Worm (Caenorhabditis elegans) whole organism, late embryonic: ENCODE measurements around the gene F41C6.7.

ENCODE experiments used
- K09A11.1 ChIP-seq: sonication (generic microtip); optimal IDR thresholded peaks from 2 replicates; lab custom pipeline; 2017; ENCODE audit warnings: antibody characterized with exemption, mild to moderate bottlenecking, missing genetic modification characterization, missing compliant biosample characterization; ENCODE audit not compliant: insufficient read depth
- T23F11.4 ChIP-seq: fragments of 200-800 bp; sonication (Bioruptor generic); optimal IDR thresholded peaks from 2 replicates; lab custom pipeline; 2018; ENCODE audit warnings: mild to moderate bottlenecking, missing genetic modification characterization, missing compliant biosample characterization
- Y22D7AL.16 ChIP-seq: sonication (generic microtip); optimal IDR thresholded peaks from 2 replicates; lab custom pipeline; 2016; ENCODE audit warnings: missing genetic modification characterization, missing compliant biosample characterization
- ceh-14 ChIP-seq: sonication (generic microtip); optimal IDR thresholded peaks from 2 replicates; lab custom pipeline; 2016; ENCODE audit warnings: missing genotype, missing genetic modification characterization, missing compliant biosample characterization
- ceh-24 ChIP-seq: sonication (generic microtip); optimal IDR thresholded peaks from 2 replicates; lab custom pipeline; 2016; ENCODE audit warnings: mild to moderate bottlenecking, missing genetic modification characterization, missing compliant biosample characterization
- ceh-31 ChIP-seq: sonication (generic microtip); optimal IDR thresholded peaks from 2 replicates; lab custom pipeline; 2016; ENCODE audit warnings: missing genetic modification characterization, missing compliant biosample characterization
- ceh-45 ChIP-seq: fragments of 200-800 bp; sonication (Bioruptor generic); IDR thresholded peaks from 2 replicates; pipeline ENCODE4 v1.3.6; 2022; ENCODE audit warnings: missing genetic modification reagents, missing genetic modification characterization, missing compliant biosample characterization
- ceh-48 ChIP-seq: sonication (generic microtip); optimal IDR thresholded peaks from 2 replicates; lab custom pipeline; 2016; ENCODE audit warnings: missing genetic modification characterization, inconsistent platforms, missing compliant biosample characterization
- dve-1 ChIP-seq: sonication (generic microtip); optimal IDR thresholded peaks from 2 replicates; lab custom pipeline; 2017; ENCODE audit warnings: antibody characterized with exemption, mild to moderate bottlenecking, missing genetic modification characterization, missing compliant biosample characterization
- elt-2 ChIP-seq: sonication (generic microtip); optimal IDR thresholded peaks from 2 replicates; lab custom pipeline; 2016; ENCODE audit warnings: missing genetic modification reagents, missing genetic modification characterization, missing compliant biosample characterization
- ets-4 ChIP-seq: sonication (generic microtip); optimal IDR thresholded peaks from 2 replicates; lab custom pipeline; 2016; ENCODE audit warnings: missing genetic modification characterization, missing compliant biosample characterization
- fax-1 ChIP-seq: sonication (generic microtip); optimal IDR thresholded peaks from 2 replicates; lab custom pipeline; 2016; ENCODE audit warnings: missing genotype, missing genetic modification characterization, missing compliant biosample characterization
- fkh-6 ChIP-seq: sonication (generic microtip); optimal IDR thresholded peaks from 2 replicates; lab custom pipeline; 2016; ENCODE audit warnings: missing genetic modification characterization, missing compliant biosample characterization
- hlh-8 ChIP-seq: sonication (generic microtip); optimal IDR thresholded peaks from 2 replicates; lab custom pipeline; 2016; ENCODE audit warnings: missing genotype, missing genetic modification characterization, missing compliant biosample characterization
- mec-3 ChIP-seq: sonication (generic microtip); optimal IDR thresholded peaks from 2 replicates; lab custom pipeline; 2016; ENCODE audit warnings: borderline replicate concordance, missing genetic modification characterization, missing compliant biosample characterization
- nfya-1 ChIP-seq: sonication (generic microtip); optimal IDR thresholded peaks from 2 replicates; lab custom pipeline; 2017; ENCODE audit warnings: missing genetic modification characterization, mild to moderate bottlenecking, missing compliant biosample characterization, antibody characterized with exemption, moderate library complexity
- nhr-11 ChIP-seq: fragments of 150-350 bp; optimal IDR thresholded peaks from 2 replicates; lab custom pipeline; 2014; ENCODE audit warnings: missing biosample characterization, missing genetic modification characterization
- pag-3 ChIP-seq: sonication (generic microtip); optimal IDR thresholded peaks from 2 replicates; lab custom pipeline; 2016; ENCODE audit warnings: missing compliant biosample characterization, missing genetic modification characterization, borderline replicate concordance
- pha-4 ChIP-seq: fragments of 150-350 bp; optimal IDR thresholded peaks from 2 replicates; lab custom pipeline; 2018; ENCODE audit warnings: missing biosample characterization, missing genetic modification reagents, missing genetic modification characterization
- pqm-1 ChIP-seq: sonication (generic microtip); optimal IDR thresholded peaks from 2 replicates; lab custom pipeline; 2016; ENCODE audit warnings: missing genetic modification characterization, missing compliant biosample characterization
- rnt-1 ChIP-seq: sonication (generic microtip); optimal IDR thresholded peaks from 2 replicates; lab custom pipeline; 2016; ENCODE audit warnings: missing genetic modification characterization, missing compliant biosample characterization
- sdc-2 ChIP-seq: sonication (generic microtip); optimal IDR thresholded peaks from 2 replicates; lab custom pipeline; 2016; ENCODE audit warnings: missing genotype, missing genetic modification characterization, missing compliant biosample characterization
- sox-4 ChIP-seq: sonication (generic microtip); optimal IDR thresholded peaks from 2 replicates; lab custom pipeline; 2017; ENCODE audit warnings: mild to moderate bottlenecking, missing genetic modification characterization, inconsistent platforms, missing compliant biosample characterization
- tbx-2 ChIP-seq: sonication (generic microtip); optimal IDR thresholded peaks from 2 replicates; lab custom pipeline; 2016; ENCODE audit warnings: missing genetic modification characterization, missing compliant biosample characterization
- ttx-3 ChIP-seq: sonication (generic microtip); optimal IDR thresholded peaks from 2 replicates; lab custom pipeline; 2016; ENCODE audit warnings: missing genetic modification reagents, missing genetic modification characterization, missing compliant biosample characterization
- unc-42 ChIP-seq: sonication (generic microtip); optimal IDR thresholded peaks from 2 replicates; lab custom pipeline; 2016; ENCODE audit warnings: missing genotype, missing genetic modification characterization, missing compliant biosample characterization
- unc-86 ChIP-seq: sonication (generic microtip); optimal IDR thresholded peaks from 2 replicates; lab custom pipeline; 2016; ENCODE audit warnings: missing genetic modification characterization, missing compliant biosample characterization
- ztf-16 ChIP-seq: sonication (generic microtip); optimal IDR thresholded peaks from 2 replicates; lab custom pipeline; 2017; ENCODE audit warnings: missing genetic modification characterization, missing compliant biosample characterization

The F41C6.7 gene

DNA sequence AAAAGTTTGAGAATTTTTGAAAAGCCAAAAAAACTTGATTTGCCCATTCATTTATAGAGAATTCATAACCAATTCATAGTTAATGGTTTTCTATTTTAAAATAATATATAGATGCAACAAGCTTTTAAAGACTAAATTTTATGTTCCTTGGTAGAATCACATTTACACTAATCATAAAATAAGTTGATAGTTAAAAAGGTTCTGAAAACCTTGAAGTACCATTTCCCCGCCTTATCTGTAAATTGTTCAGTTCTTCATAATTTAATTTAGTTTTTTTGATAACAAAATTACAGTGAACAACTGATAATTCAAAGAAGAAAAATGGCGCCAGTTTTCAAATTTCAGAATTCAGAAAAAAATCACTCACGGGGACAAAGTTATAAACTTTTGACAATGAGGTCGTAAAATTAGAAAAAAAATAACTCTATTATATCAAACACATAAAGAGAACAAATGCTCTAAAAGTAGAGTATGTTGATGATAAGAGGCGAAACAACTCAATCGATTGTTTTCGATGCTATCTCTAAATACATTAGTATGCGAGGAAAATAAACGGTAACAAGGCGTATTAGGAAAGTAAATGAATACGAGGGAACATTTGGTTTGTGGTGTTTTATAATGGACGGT is at the start of gene F41C6.7:
F41C6.7 (minus strand) TSS at position 51 of the 627 bp plus-strand sequence.
- TF ChIP-seq dve-1 = no peak
- peak; percentile 25 for TF ChIP-seq elt-2 (tag; lab: Kevin White, UChicago)

DNA sequence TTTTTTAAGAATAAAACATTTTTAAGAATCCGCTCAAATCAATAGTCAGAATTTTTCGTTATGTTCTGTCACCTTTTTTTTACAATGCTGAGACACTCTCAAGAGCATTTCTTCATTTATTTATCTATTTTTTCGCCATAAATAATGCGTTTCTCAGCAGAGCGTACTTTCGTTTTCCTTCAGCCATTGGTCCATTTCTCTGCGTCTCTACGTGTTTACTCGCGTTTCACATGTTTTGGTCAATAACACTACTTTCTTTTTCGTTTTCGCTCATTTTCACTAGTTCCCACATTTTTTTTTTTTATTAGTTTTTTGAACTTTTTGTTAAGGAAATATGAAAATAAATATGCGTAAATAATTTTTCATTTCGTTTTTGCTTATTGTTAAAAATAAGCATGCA is 49.4 kb upstream of the F41C6.7 start:
- no peak for TF ChIP-seq fax-1 (tag; lab: Kevin White, UChicago)
- TF ChIP-seq Y22D7AL.16 (tag; lab: Kevin White, UChicago) = no peak
- no peak for TF ChIP-seq ets-4 (tag; lab: Kevin White, UChicago)
- no peak for TF ChIP-seq ceh-24
- TF ChIP-seq tbx-2 (tag; lab: Kevin White, UChicago) = no peak
- TF ChIP-seq nfya-1 (tag; lab: Kevin White, UChicago) = peak; percentile 85
- no peak for TF ChIP-seq pqm-1 (tag; lab: Kevin White, UChicago)
- peak; percentile 27 for TF ChIP-seq unc-42
- TF ChIP-seq rnt-1 (tag; lab: Kevin White, UChicago) = no peak
- TF ChIP-seq unc-86 = no peak
- TF ChIP-seq ceh-48 (tag; lab: Kevin White, UChicago) = no peak
- TF ChIP-seq fkh-6 = no peak
- TF ChIP-seq ceh-14 (tag; lab: Kevin White, UChicago) = no peak
- no peak for TF ChIP-seq nhr-11 (tag; lab: Kevin White, UChicago)
- no peak for TF ChIP-seq sox-4 (tag; lab: Kevin White, UChicago)
- TF ChIP-seq ceh-31 (tag; lab: Kevin White, UChicago) = peak; percentile 9
- no peak for TF ChIP-seq ttx-3 (tag; lab: Kevin White, UChicago)
- TF ChIP-seq K09A11.1 (tag; lab: Kevin White, UChicago) = no peak
- no peak for TF ChIP-seq hlh-8 (tag; lab: Kevin White, UChicago)
- no peak for TF ChIP-seq T23F11.4 (GFP tag; lab: Kevin White, UChicago)
- no peak for TF ChIP-seq sdc-2 (tag; lab: Kevin White, UChicago)
- no peak for TF ChIP-seq mec-3
- TF ChIP-seq, all 69 proteins: peak for 3

DNA sequence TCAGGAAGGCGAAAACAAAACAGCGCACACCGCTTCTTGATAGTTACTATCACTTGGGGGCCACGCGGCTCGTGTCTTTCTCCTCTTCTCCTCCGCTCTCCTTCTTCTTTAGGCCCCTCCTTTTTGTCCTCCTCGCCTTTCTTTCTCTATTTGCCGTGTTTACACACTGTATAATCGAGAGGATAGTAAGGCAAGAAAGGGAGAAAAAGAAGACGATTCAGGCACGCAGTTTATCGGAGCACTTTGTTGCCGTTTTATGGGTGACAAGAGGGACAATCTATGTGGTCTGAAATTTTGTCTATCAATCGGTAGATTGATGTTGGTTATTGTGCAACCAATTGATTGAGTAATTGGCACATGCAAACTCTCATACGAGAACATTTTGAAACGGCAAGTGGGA is 47.1 kb upstream of the F41C6.7 start, which contains the start of gene F14B8.6:
F14B8.6 (minus strand) TSS at position 292 of the 400 bp plus-strand sequence.
- TF ChIP-seq tbx-2 (tag; lab: Kevin White, UChicago) (no peak), ceh-24 (no peak), hlh-8 (tag; lab: Kevin White, UChicago) (no peak), elt-2 (tag; lab: Kevin White, UChicago) (peak; percentile 76), sdc-2 (tag; lab: Kevin White, UChicago) (no peak)

DNA sequence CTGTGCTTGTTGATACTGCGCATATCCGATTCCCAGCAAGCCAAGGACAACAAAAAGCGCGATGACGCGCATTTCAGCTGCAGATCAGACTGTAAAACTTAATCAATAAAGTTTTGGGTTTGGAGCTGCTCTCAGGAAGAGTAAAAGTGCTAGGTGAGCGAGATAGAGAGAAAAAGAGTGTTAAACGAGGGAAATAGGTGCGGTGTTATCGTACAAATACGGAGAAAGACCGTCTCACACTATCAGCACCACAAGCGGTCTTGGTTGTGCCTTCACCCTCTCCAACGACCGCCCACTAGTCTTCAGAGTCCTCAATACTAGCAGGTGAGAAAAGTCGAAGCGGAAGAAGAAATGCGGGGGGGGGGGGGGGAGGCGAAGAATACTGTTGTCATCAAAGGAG is 43.5 kb upstream of the F41C6.7 start, which contains the start of gene F14B8.5:
F14B8.5 (minus strand) TSS at position 127 of the 400 bp plus-strand sequence.
- TF ChIP-seq unc-86 = no peak
- TF ChIP-seq elt-2 (tag; lab: Kevin White, UChicago) = peak; percentile 23

DNA sequence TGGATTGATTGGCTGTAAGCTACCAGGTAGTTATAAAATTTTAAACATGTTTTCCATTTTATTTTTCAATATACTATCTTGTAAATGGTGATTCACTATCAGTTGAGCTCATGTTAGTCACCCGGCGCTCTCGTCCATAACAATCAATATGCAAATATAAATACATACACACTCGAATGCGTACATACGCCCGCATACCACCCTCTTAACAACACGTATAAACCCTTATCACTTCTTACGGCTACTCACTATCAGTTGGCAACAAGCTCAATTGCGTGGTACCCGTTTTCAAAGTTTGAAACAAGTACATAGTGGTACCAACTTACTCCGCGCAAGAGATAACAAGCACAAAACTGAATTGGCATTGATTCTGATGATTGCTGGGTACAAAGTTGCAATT is 41.9 kb upstream of the F41C6.7 start:
- peak; percentile 92 for TF ChIP-seq elt-2 (tag; lab: Kevin White, UChicago)
- TF ChIP-seq ceh-48 (tag; lab: Kevin White, UChicago) = no peak

DNA sequence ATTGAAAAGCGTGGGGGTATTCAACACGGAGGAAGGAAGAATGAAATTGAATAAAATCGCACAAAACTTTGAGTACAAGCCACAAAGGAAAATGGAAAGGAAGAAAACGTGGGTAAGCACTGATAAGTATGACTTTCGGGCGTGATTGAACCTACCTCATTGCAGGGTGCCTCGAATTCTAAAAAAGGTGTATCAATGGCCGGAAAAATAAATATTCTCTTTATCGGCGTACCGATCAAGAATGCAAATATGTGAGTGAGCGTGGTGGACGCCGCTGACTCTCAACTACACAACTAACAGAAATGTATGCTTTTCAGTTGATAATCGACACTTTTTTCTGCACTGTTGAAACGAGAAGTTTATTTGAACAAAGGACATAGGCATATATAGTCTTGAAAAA is 39.4 kb upstream of the F41C6.7 start, which contains the start of gene otpl-3:
otpl-3 (minus strand) TSS at position 304 of the 400 bp plus-strand sequence.
- TF ChIP-seq ceh-45 (GFP tag; lab: Robert Waterston, UW) (no peak), ztf-16 (tag; lab: Kevin White, UChicago) (no peak), elt-2 (tag; lab: Kevin White, UChicago) (peak; percentile 8), pag-3 (tag; lab: Kevin White, UChicago) (no peak), ets-4 (tag; lab: Kevin White, UChicago) (no peak), pha-4 (tag; lab: Kevin White, UChicago) (no peak)
